Worm (Caenorhabditis elegans) whole organism, young adult: ENCODE measurements around the gene amt-2.

ENCODE experiments used
- dpl-1 ChIP-seq: fragments of 150-350 bp; optimal IDR thresholded peaks from 2 replicates; lab custom pipeline; 2014; ENCODE audit warnings: missing biosample characterization, missing genetic modification reagents, missing genetic modification characterization
- snpc-4 ChIP-seq, 5 experiments: fragments of 150-350 bp in 1 of 5; sonication (generic microtip) in 4 of 5; optimal IDR thresholded peaks; 2 replicates each; lab custom pipeline; 2014 to 2018; ENCODE audit warnings: missing genetic modification characterization in 5 of 5, missing biosample characterization in 3 of 5, antibody characterized with exemption in 2 of 5, mild to moderate bottlenecking in 2 of 5, missing compliant biosample characterization in 2 of 5, missing genotype in 2 of 5, moderate library complexity in 2 of 5, missing genetic modification reagents in 1 of 5

DNA sequence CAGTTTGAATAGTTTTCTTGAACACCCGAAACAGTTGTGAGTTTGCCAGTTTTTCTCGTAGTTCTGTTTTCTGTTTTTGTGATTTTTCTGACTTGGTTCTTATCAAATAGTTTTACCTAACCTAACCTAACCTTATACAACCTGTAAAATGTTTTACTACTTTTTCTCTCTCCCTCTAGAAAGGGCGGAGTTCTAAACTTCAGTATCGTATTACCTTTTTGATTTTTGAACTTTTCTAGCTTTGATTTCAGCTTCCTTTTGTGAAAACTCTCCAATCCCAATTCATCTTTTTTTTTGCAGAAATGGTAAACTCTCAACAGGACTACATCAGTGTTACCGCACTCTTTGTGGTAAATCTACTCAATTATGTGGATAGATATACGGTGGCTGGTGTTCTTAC lies 44.5 kb downstream of the amt-2 start, which contains the start of gene spin-2:
- TF ChIP-seq dpl-1 (GFP tag; lab: Kevin White, UChicago) (no peak), snpc-4 (GFP tag; optimal IDR thresholded peaks at IDR 0.05; lab: Kevin White, UChicago) (no peak), snpc-4 (tag; optimal IDR thresholded peaks at IDR 0.05; lab: Kevin White, UChicago) (no peak)
